Worm (Caenorhabditis elegans) whole organism, late embryonic: ENCODE results near the gene cyp-31A3.

Experiments used
- C08G9.2 ChIP-seq: sonication (generic microtip); optimal IDR thresholded peaks from 2 replicates; lab custom pipeline; 2016; ENCODE audit warnings: mild to moderate bottlenecking, missing genetic modification characterization, moderate library complexity, missing compliant biosample characterization
- F13H6.1 ChIP-seq: sonication (generic microtip); optimal IDR thresholded peaks from 2 replicates; lab custom pipeline; 2016; ENCODE audit warnings: missing genetic modification characterization, missing compliant biosample characterization
- K09A11.1 ChIP-seq: sonication (generic microtip); optimal IDR thresholded peaks from 2 replicates; lab custom pipeline; 2017; ENCODE audit warnings: antibody characterized with exemption, mild to moderate bottlenecking, missing genetic modification characterization, missing compliant biosample characterization; ENCODE audit not compliant: insufficient read depth
- ahr-1 ChIP-seq: sonication (generic microtip); optimal IDR thresholded peaks from 2 replicates; lab custom pipeline; 2016; ENCODE audit warnings: missing genetic modification characterization, missing compliant biosample characterization
- ama-1 ChIP-seq: fragments of 150-350 bp; optimal IDR thresholded peaks from 2 replicates; lab custom pipeline; 2014
- ceh-14 ChIP-seq: sonication (generic microtip); optimal IDR thresholded peaks from 2 replicates; lab custom pipeline; 2016; ENCODE audit warnings: missing genotype, missing genetic modification characterization, missing compliant biosample characterization
- ceh-18 ChIP-seq: sonication (generic microtip); optimal IDR thresholded peaks from 2 replicates; lab custom pipeline; 2016; ENCODE audit warnings: missing genetic modification characterization, missing compliant biosample characterization
- ceh-19 ChIP-seq: fragments of 200-800 bp; sonication (Bioruptor generic); optimal IDR thresholded peaks from 2 replicates; lab custom pipeline; 2018; ENCODE audit warnings: mild to moderate bottlenecking, missing genetic modification characterization, missing compliant biosample characterization
- ceh-22 ChIP-seq: sonication (generic microtip); optimal IDR thresholded peaks from 2 replicates; lab custom pipeline; 2017; ENCODE audit warnings: missing biosample characterization, missing genetic modification characterization
- ceh-24 ChIP-seq: sonication (generic microtip); optimal IDR thresholded peaks from 2 replicates; lab custom pipeline; 2016; ENCODE audit warnings: mild to moderate bottlenecking, missing genetic modification characterization, missing compliant biosample characterization
- ceh-30 ChIP-seq: fragments of 150-350 bp; optimal IDR thresholded peaks from 2 replicates; lab custom pipeline; 2014; ENCODE audit warnings: missing biosample characterization, missing genetic modification characterization
- ceh-31 ChIP-seq: sonication (generic microtip); optimal IDR thresholded peaks from 2 replicates; lab custom pipeline; 2016; ENCODE audit warnings: missing genetic modification characterization, missing compliant biosample characterization
- ceh-34 ChIP-seq: sonication (generic microtip); optimal IDR thresholded peaks from 2 replicates; lab custom pipeline; 2016; ENCODE audit warnings: mild to moderate bottlenecking, missing genetic modification characterization, missing compliant biosample characterization
- ceh-6 ChIP-seq: fragments of 200-800 bp; sonication (Bioruptor generic); optimal IDR thresholded peaks from 2 replicates; lab custom pipeline; 2018; ENCODE audit warnings: mild to moderate bottlenecking, missing genetic modification characterization, missing compliant biosample characterization
- dve-1 ChIP-seq: sonication (generic microtip); optimal IDR thresholded peaks from 2 replicates; lab custom pipeline; 2017; ENCODE audit warnings: antibody characterized with exemption, mild to moderate bottlenecking, missing genetic modification characterization, missing compliant biosample characterization
- elt-2 ChIP-seq: sonication (generic microtip); optimal IDR thresholded peaks from 2 replicates; lab custom pipeline; 2016; ENCODE audit warnings: missing genetic modification reagents, missing genetic modification characterization, missing compliant biosample characterization
- fax-1 ChIP-seq: sonication (generic microtip); optimal IDR thresholded peaks from 2 replicates; lab custom pipeline; 2016; ENCODE audit warnings: missing genotype, missing genetic modification characterization, missing compliant biosample characterization
- fkh-10 ChIP-seq: fragments of 150-350 bp; optimal IDR thresholded peaks from 2 replicates; lab custom pipeline; 2014; ENCODE audit warnings: missing biosample characterization, missing genetic modification reagents, missing genetic modification characterization
- fkh-6 ChIP-seq: sonication (generic microtip); optimal IDR thresholded peaks from 2 replicates; lab custom pipeline; 2016; ENCODE audit warnings: missing genetic modification characterization, missing compliant biosample characterization
- gmeb-2 ChIP-seq: sonication (generic microtip); optimal IDR thresholded peaks from 2 replicates; lab custom pipeline; 2016; ENCODE audit warnings: missing genetic modification characterization, inconsistent platforms, missing compliant biosample characterization
- madf-2 ChIP-seq: sonication (generic microtip); optimal IDR thresholded peaks from 2 replicates; lab custom pipeline; 2017; ENCODE audit warnings: missing genetic modification characterization, missing compliant biosample characterization
- mec-3 ChIP-seq: sonication (generic microtip); optimal IDR thresholded peaks from 2 replicates; lab custom pipeline; 2016; ENCODE audit warnings: borderline replicate concordance, missing genetic modification characterization, missing compliant biosample characterization
- nfya-1 ChIP-seq: sonication (generic microtip); optimal IDR thresholded peaks from 2 replicates; lab custom pipeline; 2017; ENCODE audit warnings: missing genetic modification characterization, mild to moderate bottlenecking, missing compliant biosample characterization, antibody characterized with exemption, moderate library complexity
- pag-3 ChIP-seq: sonication (generic microtip); optimal IDR thresholded peaks from 2 replicates; lab custom pipeline; 2016; ENCODE audit warnings: missing compliant biosample characterization, missing genetic modification characterization, borderline replicate concordance
- pha-2 ChIP-seq: sonication (generic microtip); optimal IDR thresholded peaks from 2 replicates; lab custom pipeline; 2017; ENCODE audit warnings: mild to moderate bottlenecking, missing genetic modification characterization, missing compliant biosample characterization
- pros-1 ChIP-seq: fragments of 150-350 bp; optimal IDR thresholded peaks from 2 replicates; lab custom pipeline; 2014; ENCODE audit warnings: missing biosample characterization, missing genetic modification reagents, missing genetic modification characterization
- sdc-2 ChIP-seq: sonication (generic microtip); optimal IDR thresholded peaks from 2 replicates; lab custom pipeline; 2016; ENCODE audit warnings: missing genotype, missing genetic modification characterization, missing compliant biosample characterization
- sox-2 ChIP-seq: fragments of 200-800 bp; sonication (Bioruptor generic); IDR thresholded peaks from 2 replicates; pipeline ENCODE4 v1.3.6; 2022; ENCODE audit warnings: missing genetic modification reagents, missing genetic modification characterization, missing compliant biosample characterization
- syd-9 ChIP-seq: sonication (generic microtip); optimal IDR thresholded peaks from 2 replicates; lab custom pipeline; 2016; ENCODE audit warnings: mild to moderate bottlenecking, missing genetic modification characterization, moderate library complexity, missing compliant biosample characterization
- tbx-2 ChIP-seq: sonication (generic microtip); optimal IDR thresholded peaks from 2 replicates; lab custom pipeline; 2016; ENCODE audit warnings: missing genetic modification characterization, missing compliant biosample characterization
- tbx-7 ChIP-seq: sonication (generic microtip); optimal IDR thresholded peaks from 2 replicates; lab custom pipeline; 2016; ENCODE audit warnings: missing genotype, missing genetic modification characterization, missing compliant biosample characterization
- ttx-3 ChIP-seq: sonication (generic microtip); optimal IDR thresholded peaks from 2 replicates; lab custom pipeline; 2016; ENCODE audit warnings: missing genetic modification reagents, missing genetic modification characterization, missing compliant biosample characterization
- unc-3 ChIP-seq, 2 experiments: fragments of 200-800 bp in 1 of 2; sonication (Bioruptor generic) in 1 of 2; sonication (generic microtip) in 1 of 2; conservative IDR thresholded peaks in 1 of 2; optimal IDR thresholded peaks in 1 of 2; 2 replicates each; pipeline versions ENCODE4 v1.3.6 to Lab custom; 2016 to 2022; ENCODE audit warnings: missing compliant biosample characterization in 2 of 2, missing genetic modification characterization in 2 of 2, missing genetic modification reagents in 1 of 2
- unc-42 ChIP-seq: sonication (generic microtip); optimal IDR thresholded peaks from 2 replicates; lab custom pipeline; 2016; ENCODE audit warnings: missing genotype, missing genetic modification characterization, missing compliant biosample characterization
- ztf-16 ChIP-seq: sonication (generic microtip); optimal IDR thresholded peaks from 2 replicates; lab custom pipeline; 2017; ENCODE audit warnings: missing genetic modification characterization, missing compliant biosample characterization

The cyp-31A3 gene

ce11 chrIV:4806486-4806885, 45.6 kb downstream of the cyp-31A3 start, which contains the start of gene dpf-5:
Gene dpf-5 (minus strand): TSS chrIV:4806586.
- TF ChIP-seq ahr-1 (tag; lab: Kevin White, UChicago): no peak
- TF ChIP-seq ama-1 (lab: Kevin White, UChicago): no peak
- TF ChIP-seq syd-9 (tag; lab: Kevin White, UChicago): no peak
- TF ChIP-seq gmeb-2 (tag; lab: Kevin White, UChicago): no peak

DNA sequence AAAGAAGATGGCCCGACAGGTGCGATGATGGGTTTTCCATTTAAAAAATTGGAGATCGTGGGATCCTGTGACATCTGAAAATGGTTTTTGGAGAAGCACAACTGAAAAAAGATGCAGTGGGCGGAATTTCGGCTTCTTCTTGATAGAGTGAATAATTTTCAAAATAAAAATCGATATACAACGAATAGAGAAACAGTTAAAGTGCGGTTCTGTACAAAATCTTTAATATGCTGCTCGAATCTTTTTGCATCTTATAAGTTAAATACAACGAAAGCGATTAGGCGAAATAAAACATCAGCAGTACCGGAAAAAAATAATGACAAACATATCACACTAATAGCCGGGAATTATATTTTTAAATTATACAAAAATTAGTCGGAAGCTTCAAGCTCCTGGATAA, 46.4 kb downstream of the cyp-31A3 start, which contains the start of gene H06H21.11:
Gene H06H21.11 (minus strand): TSS at position 101 of the 400 bp plus-strand sequence.
- TF ChIP-seq C08G9.2 (tag; lab: Kevin White, UChicago) (no peak), madf-2 (tag; lab: Kevin White, UChicago) (no peak)

ce11 chrIV:4809397-4809796, 48.5 kb downstream of the cyp-31A3 start, which contains the start of gene ubxn-6:
Gene ubxn-6 (minus strand): TSS chrIV:4809497.
- TF ChIP-seq pag-3 (tag; lab: Kevin White, UChicago) (no peak), fkh-6 (tag; lab: Kevin White, UChicago) (no peak), fkh-10 (GFP tag; lab: Kevin White, UChicago) (no peak), ceh-14 (tag; lab: Kevin White, UChicago) (no peak), tbx-2 (tag; lab: Kevin White, UChicago) (no peak), nfya-1 (tag; lab: Kevin White, UChicago) (no peak), pros-1 (no peak), C08G9.2 (tag; lab: Kevin White, UChicago) (no peak), ceh-22 (tag; lab: Kevin White, UChicago) (no peak), ztf-16 (tag; lab: Kevin White, UChicago) (no peak), ceh-6 (GFP tag; lab: Kevin White, UChicago) (no peak), mec-3 (tag; lab: Kevin White, UChicago) (no peak), ceh-24 (no peak), ttx-3 (tag; lab: Kevin White, UChicago) (no peak), sdc-2 (tag; lab: Kevin White, UChicago) (no peak), tbx-7 (tag; lab: Kevin White, UChicago) (no peak), ahr-1 (tag; lab: Kevin White, UChicago) (no peak)

DNA sequence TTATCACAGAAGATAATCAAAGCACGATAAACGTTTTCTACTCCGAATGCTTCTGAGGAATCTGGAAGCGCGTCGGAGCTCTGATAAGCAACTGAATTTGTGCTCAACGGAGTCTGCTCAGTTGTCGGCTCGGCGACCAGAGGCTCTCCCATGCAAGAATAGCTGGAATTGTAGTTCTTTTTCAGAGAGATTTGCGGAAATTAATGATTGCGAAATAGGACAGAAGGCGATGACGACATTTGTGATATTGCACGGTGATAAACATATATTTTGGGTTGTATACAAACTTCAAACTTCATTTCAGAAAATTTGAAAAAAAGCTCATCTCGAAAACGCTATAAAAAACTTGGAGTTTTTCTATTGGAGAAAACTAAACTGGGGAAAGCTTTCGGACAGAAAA, 49.0 kb downstream of the cyp-31A3 start, which contains the start of gene H06H21.37:
Gene H06H21.37 (minus strand): TSS at position 162 of the 400 bp plus-strand sequence.
- TF ChIP-seq dve-1 (no peak), ceh-30 (tag; lab: Kevin White, UChicago) (no peak)

DNA sequence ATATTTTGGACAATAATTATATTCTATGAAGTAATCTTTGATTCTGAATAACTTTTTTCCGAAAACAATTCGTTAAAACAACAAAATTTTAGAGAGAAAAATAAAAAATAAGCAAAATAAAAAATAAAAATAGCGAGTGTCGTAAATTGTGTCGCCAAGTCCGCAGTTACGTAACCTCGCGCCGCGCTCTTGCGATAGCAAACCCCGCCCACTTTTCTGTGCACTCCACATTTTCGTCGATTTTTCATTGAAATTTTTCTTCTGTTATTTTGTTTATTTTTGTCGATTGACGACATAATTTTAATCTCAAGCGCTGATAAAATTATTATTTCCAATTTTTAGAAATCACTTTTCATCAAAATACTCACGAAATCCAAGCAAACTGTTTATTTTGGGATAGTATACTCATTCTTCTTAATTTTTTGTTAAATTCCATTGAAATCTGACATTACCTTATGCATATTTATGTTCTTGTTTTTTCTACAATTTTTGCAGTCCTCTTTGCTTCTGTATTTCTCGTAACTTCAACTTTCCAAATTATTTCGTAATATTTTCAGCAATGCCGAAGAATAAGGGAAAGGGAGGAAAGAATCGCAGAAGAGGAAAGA, 49.6 kb downstream of the cyp-31A3 start, which contains the start of gene eif-1.A:
Gene eif-1.A (plus strand): TSS at position 558 of the 608 bp plus-strand sequence.
- TF ChIP-seq K09A11.1 (tag; lab: Kevin White, UChicago) (peak; percentile 26), nfya-1 (tag; lab: Kevin White, UChicago) (peak; percentile 59), sox-2 (GFP tag; lab: Robert Waterston, UW) (no peak), tbx-2 (tag; lab: Kevin White, UChicago) (peak; percentile 23), ceh-19 (GFP tag; lab: Kevin White, UChicago) (no peak), elt-2 (peak; percentile 68), F13H6.1 (no peak), ceh-34 (peak; percentile 20), fax-1 (tag; lab: Kevin White, UChicago) (no peak), ceh-31 (tag; lab: Kevin White, UChicago) (peak; percentile 37), unc-3 (GFP tag; conservative IDR thresholded peaks at IDR 0.05; lab: Robert Waterston, UW) (no peak), unc-3 (tag; optimal IDR thresholded peaks at IDR 0.05; lab: Kevin White, UChicago) (no peak), unc-42 (tag; lab: Kevin White, UChicago) (peak; percentile 7), ceh-18 (tag; lab: Kevin White, UChicago) (peak; percentile 25), pha-2 (tag; lab: Kevin White, UChicago) (no peak), ceh-14 (tag; lab: Kevin White, UChicago) (peak; percentile 31)
